Worm (Caenorhabditis elegans) whole organism, L2 larva: ENCODE results near the gene misc-1.
A peak's percentile ranks its signal among the peaks of the same experiment; 100 is the strongest.

Experiments
- C34F6.9 ChIP-seq: fragments of 150-350 bp; optimal IDR thresholded peaks from 2 replicates; lab custom pipeline; 2014; ENCODE audit warnings: missing biosample characterization, missing genetic modification characterization
- F13H6.1 ChIP-seq: sonication (generic microtip); optimal IDR thresholded peaks from 2 replicates; lab custom pipeline; 2016; ENCODE audit warnings: missing genetic modification characterization, missing compliant biosample characterization
- Y55F3AM.14 ChIP-seq: fragments of 200-800 bp; sonication (Bioruptor generic); optimal IDR thresholded peaks from 2 replicates; lab custom pipeline; 2018; ENCODE audit warnings: mild to moderate bottlenecking, missing genetic modification characterization, missing compliant biosample characterization
- ZK546.5 ChIP-seq: sonication (generic microtip); optimal IDR thresholded peaks from 2 replicates; lab custom pipeline; 2017; ENCODE audit warnings: missing biosample characterization, missing genetic modification characterization
- alr-1 ChIP-seq: fragments of 150-350 bp; optimal IDR thresholded peaks from 2 replicates; lab custom pipeline; 2014; ENCODE audit warnings: missing biosample characterization, missing genetic modification characterization
- aly-2 ChIP-seq: fragments of 150-350 bp; optimal IDR thresholded peaks from 2 replicates; lab custom pipeline; 2014; ENCODE audit warnings: missing biosample characterization, missing genetic modification characterization
- ama-1 ChIP-seq: fragments of 150-350 bp; optimal IDR thresholded peaks from 2 replicates; lab custom pipeline; 2018; ENCODE audit warnings: inconsistent platforms
- blmp-1 ChIP-seq: sonication (generic microtip); optimal IDR thresholded peaks from 2 replicates; lab custom pipeline; 2017; ENCODE audit warnings: missing genetic modification characterization, mild to moderate bottlenecking, missing compliant biosample characterization, antibody characterized with exemption, moderate library complexity; ENCODE audit not compliant: insufficient read depth
- ceh-16 ChIP-seq: fragments of 150-350 bp; optimal IDR thresholded peaks from 2 replicates; lab custom pipeline; 2014; ENCODE audit warnings: missing biosample characterization, missing genetic modification characterization
- ceh-82 ChIP-seq: fragments of 150-350 bp; optimal IDR thresholded peaks from 2 replicates; lab custom pipeline; 2014; ENCODE audit warnings: missing biosample characterization, missing genetic modification characterization
- crh-2 ChIP-seq: sonication (generic microtip); optimal IDR thresholded peaks from 2 replicates; lab custom pipeline; 2017; ENCODE audit warnings: missing biosample characterization, missing genetic modification characterization
- dmd-4 ChIP-seq: sonication (generic microtip); optimal IDR thresholded peaks from 2 replicates; lab custom pipeline; 2017; ENCODE audit warnings: missing biosample characterization, missing genetic modification characterization
- egl-27 ChIP-seq: sonication (generic microtip); optimal IDR thresholded peaks from 3 replicates; lab custom pipeline; 2017; ENCODE audit warnings: missing biosample characterization, missing genetic modification reagents, missing genetic modification characterization
- elt-1 ChIP-seq: fragments of 150-350 bp; optimal IDR thresholded peaks from 2 replicates; lab custom pipeline; 2014; ENCODE audit warnings: missing biosample characterization, missing genetic modification characterization
- elt-3 ChIP-seq: sonication (generic microtip); optimal IDR thresholded peaks from 2 replicates; lab custom pipeline; 2017; ENCODE audit warnings: missing biosample characterization, missing genetic modification characterization
- fos-1 ChIP-seq: fragments of 150-350 bp; optimal IDR thresholded peaks from 2 replicates; lab custom pipeline; 2014; ENCODE audit warnings: missing biosample characterization, missing genetic modification characterization
- gmeb-1 ChIP-seq: fragments of 150-350 bp; optimal IDR thresholded peaks from 2 replicates; lab custom pipeline; 2014; ENCODE audit warnings: missing biosample characterization, missing genetic modification characterization
- lin-13 ChIP-seq: fragments of 150-350 bp; optimal IDR thresholded peaks from 2 replicates; lab custom pipeline; 2014; ENCODE audit warnings: missing biosample characterization, missing genetic modification reagents, missing genetic modification characterization
- lin-39 ChIP-seq: fragments of 150-350 bp; optimal IDR thresholded peaks from 2 replicates; lab custom pipeline; 2014; ENCODE audit warnings: missing biosample characterization, missing genetic modification reagents, missing genetic modification characterization
- lsy-2 ChIP-seq, 2 experiments: fragments of 150-350 bp in 1 of 2; sonication (generic microtip) in 1 of 2; optimal IDR thresholded peaks; 2 replicates each; lab custom pipeline; 2014 to 2017; ENCODE audit warnings: missing biosample characterization in 2 of 2, missing genetic modification characterization in 2 of 2
- mab-5 ChIP-seq: fragments of 150-350 bp; optimal IDR thresholded peaks from 2 replicates; lab custom pipeline; 2014; ENCODE audit warnings: missing biosample characterization, missing genetic modification characterization
- mbf-1 ChIP-seq: sonication (generic microtip); optimal IDR thresholded peaks from 2 replicates; lab custom pipeline; 2017; ENCODE audit warnings: missing biosample characterization, missing genetic modification characterization
- nhr-10 ChIP-seq: sonication (generic microtip); optimal IDR thresholded peaks from 2 replicates; lab custom pipeline; 2017; ENCODE audit warnings: missing biosample characterization, missing genetic modification characterization
- nhr-11 ChIP-seq: fragments of 150-350 bp; optimal IDR thresholded peaks from 2 replicates; lab custom pipeline; 2014; ENCODE audit warnings: missing biosample characterization, missing genetic modification characterization
- nhr-12 ChIP-seq: fragments of 150-350 bp; optimal IDR thresholded peaks from 2 replicates; lab custom pipeline; 2014; ENCODE audit warnings: missing biosample characterization, missing genetic modification characterization
- nhr-129 ChIP-seq: fragments of 150-350 bp; optimal IDR thresholded peaks from 2 replicates; lab custom pipeline; 2014; ENCODE audit warnings: missing biosample characterization, missing genetic modification characterization
- nhr-23 ChIP-seq: fragments of 150-350 bp; optimal IDR thresholded peaks from 2 replicates; lab custom pipeline; 2014; ENCODE audit warnings: missing biosample characterization, missing genetic modification reagents, missing genetic modification characterization
- nhr-237 ChIP-seq: fragments of 150-350 bp; optimal IDR thresholded peaks from 2 replicates; lab custom pipeline; 2014; ENCODE audit warnings: missing biosample characterization, missing genetic modification characterization
- nhr-6 ChIP-seq: fragments of 150-350 bp; optimal IDR thresholded peaks from 2 replicates; lab custom pipeline; 2014; ENCODE audit warnings: missing biosample characterization, missing genetic modification characterization
- peb-1 ChIP-seq: fragments of 150-350 bp; optimal IDR thresholded peaks from 2 replicates; lab custom pipeline; 2014; ENCODE audit warnings: missing biosample characterization, missing genetic modification characterization
- sem-4 ChIP-seq: fragments of 150-350 bp; optimal IDR thresholded peaks from 2 replicates; lab custom pipeline; 2014; ENCODE audit warnings: missing biosample characterization, missing genetic modification reagents, missing genetic modification characterization
- skn-1 ChIP-seq: sonication (generic microtip); optimal IDR thresholded peaks from 2 replicates; lab custom pipeline; 2017; ENCODE audit warnings: missing biosample characterization, missing genetic modification characterization
- sma-3 ChIP-seq: sonication (generic microtip); optimal IDR thresholded peaks from 2 replicates; lab custom pipeline; 2016; ENCODE audit warnings: missing genetic modification reagents, missing genetic modification characterization, missing compliant biosample characterization
- sma-9 ChIP-seq, 2 experiments: fragments of 150-350 bp in 1 of 2; sonication (generic microtip) in 1 of 2; optimal IDR thresholded peaks; 2 replicates each; lab custom pipeline; 2014 to 2016; ENCODE audit warnings: missing genetic modification characterization in 2 of 2, mild to moderate bottlenecking in 1 of 2, missing biosample characterization in 1 of 2, missing compliant biosample characterization in 1 of 2, missing genetic modification reagents in 1 of 2, moderate library complexity in 1 of 2
- snpc-4 ChIP-seq: fragments of 150-350 bp; optimal IDR thresholded peaks from 2 replicates; lab custom pipeline; 2014; ENCODE audit warnings: missing biosample characterization, missing genetic modification characterization
- unc-39 ChIP-seq: fragments of 150-350 bp; optimal IDR thresholded peaks from 2 replicates; lab custom pipeline; 2014; ENCODE audit warnings: missing biosample characterization, missing genetic modification characterization
- unc-62 ChIP-seq: fragments of 150-350 bp; optimal IDR thresholded peaks from 2 replicates; lab custom pipeline; 2014; ENCODE audit warnings: missing biosample characterization, missing genetic modification reagents, missing genetic modification characterization
- zag-1 ChIP-seq: fragments of 150-350 bp; optimal IDR thresholded peaks from 2 replicates; lab custom pipeline; 2014; ENCODE audit warnings: missing biosample characterization, missing genetic modification characterization
- ztf-1 ChIP-seq: fragments of 200-800 bp; sonication (Bioruptor generic); conservative IDR thresholded peaks from 2 replicates; pipeline ENCODE4 v1.3.6; 2022; ENCODE audit warnings: missing genetic modification characterization, missing compliant biosample characterization
- ztf-11 ChIP-seq: sonication (generic microtip); optimal IDR thresholded peaks from 2 replicates; lab custom pipeline; 2017; ENCODE audit warnings: missing biosample characterization, missing genetic modification characterization
- ztf-4 ChIP-seq: fragments of 150-350 bp; optimal IDR thresholded peaks from 2 replicates; lab custom pipeline; 2014; ENCODE audit warnings: missing biosample characterization, missing genetic modification characterization

misc-1 gene

ce11 chrII:278636-279035 is 7.8 kb upstream of the misc-1 start, which contains the start of gene B0432.8:
Gene B0432.8 (minus strand): TSS chrII:278736.
- TF ChIP-seq skn-1 (tag; lab: Kevin White, UChicago): no peak
- no peak for TF ChIP-seq sma-3 (GFP tag; lab: Kevin White, UChicago)
- no peak for TF ChIP-seq nhr-23 (tag; lab: Kevin White, UChicago)
- TF ChIP-seq ama-1 (lab: Kevin White, UChicago): no peak
- no peak for TF ChIP-seq ztf-11 (tag; lab: Kevin White, UChicago)
- no peak for TF ChIP-seq ceh-82 (tag; lab: Kevin White, UChicago)
- no peak for TF ChIP-seq lin-13 (GFP tag; lab: Kevin White, UChicago)
- TF ChIP-seq ztf-4: no peak
- no peak for TF ChIP-seq nhr-237 (tag; lab: Kevin White, UChicago)
- TF ChIP-seq fos-1 (tag; lab: Kevin White, UChicago): no peak
- TF ChIP-seq Y55F3AM.14 (GFP tag; lab: Kevin White, UChicago): no peak

- TF ChIP-seq nhr-129 (tag; lab: Kevin White, UChicago) (no peak), nhr-11 (tag; lab: Kevin White, UChicago) (no peak), snpc-4 (tag; lab: Kevin White, UChicago) (no peak), unc-62 (no peak), sma-3 (GFP tag; lab: Kevin White, UChicago) (no peak), ztf-1 (no peak), lin-39 (tag; lab: Kevin White, UChicago) (no peak), mab-5 (no peak), blmp-1 (no peak), ztf-4 (no peak), nhr-12 (tag; lab: Kevin White, UChicago) (no peak), nhr-23 (tag; lab: Kevin White, UChicago) (no peak), nhr-10 (tag; lab: Kevin White, UChicago) (no peak)
- TF ChIP-seq, all 48 proteins: peak for 0
Measured at ce11 chrII:282483-282882, 3.9 kb upstream of the misc-1 start, which contains the start of gene trul-1. Gene trul-1 (minus strand): TSS chrII:282583.

- TF ChIP-seq ztf-11 (tag; lab: Kevin White, UChicago) (no peak), nhr-23 (tag; lab: Kevin White, UChicago) (no peak), unc-39 (tag; lab: Kevin White, UChicago) (no peak), nhr-11 (tag; lab: Kevin White, UChicago) (no peak), elt-3 (no peak), peb-1 (tag; lab: Kevin White, UChicago) (no peak), gmeb-1 (tag; lab: Kevin White, UChicago) (no peak), lin-13 (GFP tag; lab: Kevin White, UChicago) (no peak)
- TF ChIP-seq, all 48 proteins: peak for 0
Measured at ce11 chrII:283594-283993, 2.8 kb upstream of the misc-1 start, which contains the start of gene B0432.9. Gene B0432.9 (minus strand): TSS chrII:283694.

ce11 chrII:285627-286550 is 536 bp upstream of the misc-1 start, which contains the start of gene B0432.10:
Gene B0432.10 (minus strand): TSS chrII:286275.
- TF ChIP-seq ceh-16 (tag; lab: Kevin White, UChicago): peak; percentile 19
- no peak for TF ChIP-seq alr-1 (tag; lab: Kevin White, UChicago)
- TF ChIP-seq lin-13 (GFP tag; lab: Kevin White, UChicago): peak; percentile 87
- TF ChIP-seq skn-1 (tag; lab: Kevin White, UChicago): no peak
- peak; percentile 40 for TF ChIP-seq nhr-237 (tag; lab: Kevin White, UChicago)
- TF ChIP-seq lin-39 (tag; lab: Kevin White, UChicago): no peak
- TF ChIP-seq sma-3 (GFP tag; lab: Kevin White, UChicago): peak; percentile 74
- TF ChIP-seq nhr-6 (tag; lab: Kevin White, UChicago): peak; percentile 78
- no peak for TF ChIP-seq ama-1 (lab: Kevin White, UChicago)
- TF ChIP-seq sma-9 (GFP tag; optimal IDR thresholded peaks at IDR 0.05; lab: Kevin White, UChicago): peak; percentile 75
- no peak for TF ChIP-seq sma-9 (tag; optimal IDR thresholded peaks at IDR 0.05; lab: Kevin White, UChicago)
- TF ChIP-seq peb-1 (tag; lab: Kevin White, UChicago): no peak
- TF ChIP-seq ztf-11 (tag; lab: Kevin White, UChicago): no peak
- TF ChIP-seq lsy-2 (tag; optimal IDR thresholded peaks at IDR 0.05; lab: Kevin White, UChicago): peak; percentile 81 to 92
- peak; percentile 81 for TF ChIP-seq crh-2 (tag; lab: Kevin White, UChicago)
- TF ChIP-seq dmd-4 (tag; lab: Kevin White, UChicago): no peak
- TF ChIP-seq ceh-82 (tag; lab: Kevin White, UChicago): no peak
- peak; percentile 74 for TF ChIP-seq F13H6.1 (tag; lab: Kevin White, UChicago)
- TF ChIP-seq nhr-10 (tag; lab: Kevin White, UChicago): no peak
- TF ChIP-seq elt-1 (tag; lab: Kevin White, UChicago): no peak
- no peak for TF ChIP-seq ztf-1
- no peak for TF ChIP-seq unc-39 (tag; lab: Kevin White, UChicago)
- peak; percentile 47 for TF ChIP-seq fos-1 (tag; lab: Kevin White, UChicago)
- peak; percentile 17 for TF ChIP-seq zag-1 (tag; lab: Kevin White, UChicago)
- no peak for TF ChIP-seq ztf-4
- TF ChIP-seq snpc-4 (tag; lab: Kevin White, UChicago): peak; percentile 60
- TF ChIP-seq ZK546.5 (tag; lab: Kevin White, UChicago): no peak
- no peak for TF ChIP-seq nhr-12 (tag; lab: Kevin White, UChicago)
- TF ChIP-seq blmp-1: no peak
- peak; percentile 97 for TF ChIP-seq gmeb-1 (tag; lab: Kevin White, UChicago)
- TF ChIP-seq aly-2: no peak
- TF ChIP-seq sem-4: peak; percentile 77
- peak; percentile 71 for TF ChIP-seq mab-5
- TF ChIP-seq egl-27 (tag; lab: Kevin White, UChicago): peak; percentile 81
- TF ChIP-seq elt-3: no peak
- TF ChIP-seq mbf-1: no peak
- peak; percentile 96 for TF ChIP-seq C34F6.9 (tag; lab: Kevin White, UChicago)
